Fruit fly (Drosophila melanogaster) whole organism, embryonic: ENCODE measurements around the gene CG32695.
A peak's percentile ranks its signal among the peaks of the same experiment; 100 is the strongest.

ENCODE experiments used
- BEAF-32 ChIP-seq: fragments of 200-800 bp; sonication (Bioruptor generic); optimal IDR thresholded peaks from 3 replicates; lab custom pipeline; 2017; ENCODE audit warnings: missing biosample characterization, missing genetic modification characterization, mild to moderate bottlenecking, moderate library complexity, missing genetic modification reagents
- CG10209 ChIP-seq: fragments of 200-800 bp; sonication (Bioruptor generic); optimal IDR thresholded peaks from 3 replicates; lab custom pipeline; 2017; ENCODE audit warnings: missing biosample characterization, mild to moderate bottlenecking, missing genetic modification characterization, missing genetic modification reagents
- CG10321 ChIP-seq: fragments of 200-800 bp; sonication (Bioruptor generic); IDR thresholded peaks from 2 replicates; pipeline ENCODE4 v1.3.6; 2022; ENCODE audit warnings: missing biosample characterization, missing genetic modification characterization
- CG10431 ChIP-seq: fragments of 200-800 bp; sonication (Bioruptor generic); optimal IDR thresholded peaks from 3 replicates; lab custom pipeline; 2018; ENCODE audit warnings: missing biosample characterization, mild to moderate bottlenecking, missing genetic modification characterization
- CG10565 ChIP-seq: fragments of 200-800 bp; sonication (Bioruptor generic); optimal IDR thresholded peaks from 3 replicates; lab custom pipeline; 2016; ENCODE audit warnings: missing biosample characterization, mild to moderate bottlenecking, missing genetic modification characterization
- CG11504 ChIP-seq: fragments of 200-800 bp; sonication (Bioruptor generic); optimal IDR thresholded peaks from 3 replicates; lab custom pipeline; 2019; ENCODE audit warnings: missing biosample characterization, mild to moderate bottlenecking, missing genetic modification characterization, moderate library complexity
- CG12155 ChIP-seq: fragments of 200-800 bp; sonication (Bioruptor generic); optimal IDR thresholded peaks from 3 replicates; lab custom pipeline; 2016; ENCODE audit warnings: missing biosample characterization, missing genetic modification characterization
- CG13287 ChIP-seq: fragments of 200-800 bp; sonication (Bioruptor generic); IDR thresholded peaks from 2 replicates; pipeline ENCODE4 v1.3.6; 2022; ENCODE audit warnings: missing biosample characterization, missing genetic modification characterization; ENCODE audit not compliant: partially characterized antibody
- CG15696 ChIP-seq: fragments of 200-800 bp; sonication (Bioruptor generic); optimal IDR thresholded peaks from 2 replicates; lab custom pipeline; 2019; ENCODE audit warnings: missing biosample characterization, mild to moderate bottlenecking, missing genetic modification characterization, moderate library complexity
- CG16779 ChIP-seq: fragments of 200-800 bp; sonication (Bioruptor generic); IDR thresholded peaks from 2 replicates; pipeline ENCODE4 v1.3.6; 2022; ENCODE audit warnings: missing biosample characterization, missing genetic modification characterization
- CG16813 ChIP-seq: fragments of 200-800 bp; sonication (Bioruptor generic); IDR thresholded peaks from 3 replicates; pipeline ENCODE4 v1.3.6; 2022; ENCODE audit warnings: missing biosample characterization, missing genetic modification characterization; ENCODE audit not compliant: partially characterized antibody
- CG17186 ChIP-seq: fragments of 200-800 bp; sonication (Bioruptor generic); optimal IDR thresholded peaks from 3 replicates; lab custom pipeline; 2017; ENCODE audit warnings: missing biosample characterization, missing genetic modification reagents, missing genetic modification characterization
- CG2120 ChIP-seq: fragments of 200-800 bp; sonication (Bioruptor generic); optimal IDR thresholded peaks from 3 replicates; lab custom pipeline; 2016; ENCODE audit warnings: missing biosample characterization, missing genetic modification characterization
- CG30431 ChIP-seq: fragments of 200-800 bp; sonication (Bioruptor generic); optimal IDR thresholded peaks from 2 replicates; lab custom pipeline; 2017; ENCODE audit warnings: missing biosample characterization, missing genetic modification characterization
- CG3847 ChIP-seq: fragments of 200-800 bp; sonication (Bioruptor generic); IDR thresholded peaks from 2 replicates; pipeline ENCODE4 v1.3.6; 2022; ENCODE audit warnings: missing biosample characterization, missing genetic modification characterization
- CG4360 ChIP-seq: fragments of 200-800 bp; sonication (Bioruptor generic); IDR thresholded peaks from 2 replicates; pipeline ENCODE4 v1.3.6; 2022; ENCODE audit warnings: missing biosample characterization, missing genetic modification characterization
- CG6854 ChIP-seq: fragments of 200-800 bp; sonication (Bioruptor generic); optimal IDR thresholded peaks from 3 replicates; lab custom pipeline; 2017; ENCODE audit warnings: missing biosample characterization, mild to moderate bottlenecking, missing genetic modification characterization
- CG8281 ChIP-seq: fragments of 200-800 bp; sonication (Bioruptor generic); optimal IDR thresholded peaks from 2 replicates; lab custom pipeline; 2018; ENCODE audit warnings: missing biosample characterization, mild to moderate bottlenecking, missing genetic modification characterization, moderate library complexity
- D19A ChIP-seq: fragments of 200-800 bp; optimal IDR thresholded peaks from 3 replicates; lab custom pipeline; 2019; ENCODE audit warnings: missing biosample characterization, mild to moderate bottlenecking, missing genetic modification characterization, moderate library complexity
- E2f2 ChIP-seq: fragments of 200-800 bp; sonication (Bioruptor generic); IDR thresholded peaks from 2 replicates; pipeline ENCODE4 v1.3.6; 2022; ENCODE audit warnings: missing biosample characterization, missing genetic modification characterization
- Ets65A ChIP-seq: fragments of 200-800 bp; sonication (Bioruptor generic); peaks from one replicate; lab custom pipeline; 2016; ENCODE audit warnings: missing biosample characterization, missing genetic modification characterization
- HLHmδ ChIP-seq: fragments of 200-800 bp; sonication (Bioruptor generic); optimal IDR thresholded peaks from 2 replicates; lab custom pipeline; 2018; ENCODE audit warnings: missing biosample characterization, mild to moderate bottlenecking, missing genetic modification characterization, moderate library complexity
- Hand ChIP-seq: fragments of 200-800 bp; sonication (Bioruptor generic); optimal IDR thresholded peaks from 2 replicates; lab custom pipeline; 2017; ENCODE audit warnings: mild to moderate bottlenecking, missing biosample characterization, missing genetic modification reagents, missing genetic modification characterization
- Hmr ChIP-seq: fragments of 200-800 bp; sonication (Bioruptor generic); optimal IDR thresholded peaks from 3 replicates; lab custom pipeline; 2017; ENCODE audit warnings: mild to moderate bottlenecking, missing biosample characterization, missing genetic modification reagents, missing genetic modification characterization
- Hr39 ChIP-seq: fragments of >200 bp; optimal IDR thresholded peaks from 2 replicates; lab custom pipeline; 2017
- Jarid2 ChIP-seq: fragments of 200-800 bp; sonication (Bioruptor generic); optimal IDR thresholded peaks from 3 replicates; lab custom pipeline; 2017; ENCODE audit warnings: mild to moderate bottlenecking, missing biosample characterization, missing genetic modification reagents, missing genetic modification characterization
- NK7.1 ChIP-seq: fragments of 200-800 bp; sonication (Bioruptor generic); optimal IDR thresholded peaks from 3 replicates; lab custom pipeline; 2016; ENCODE audit warnings: missing biosample characterization, missing genetic modification characterization
- Nf-YC ChIP-seq: fragments of 200-800 bp; optimal IDR thresholded peaks from 3 replicates; lab custom pipeline; 2019; ENCODE audit warnings: missing biosample characterization, mild to moderate bottlenecking, missing genetic modification characterization, moderate library complexity
- Pdp1 ChIP-seq, 2 experiments: fragments of 200-800 bp; sonication (Bioruptor generic); optimal IDR thresholded peaks; 3 replicates each; lab custom pipeline; 2016; ENCODE audit warnings: missing biosample characterization in 2 of 2, missing genetic modification characterization in 2 of 2, mild to moderate bottlenecking in 1 of 2, moderate library complexity in 1 of 2
- Six4 ChIP-seq: fragments of 200-800 bp; sonication (Bioruptor generic); optimal IDR thresholded peaks from 2 replicates; lab custom pipeline; 2016; ENCODE audit warnings: missing biosample characterization, missing genetic modification characterization
- Taf1 ChIP-seq: fragments of 200-800 bp; sonication (Bioruptor generic); IDR thresholded peaks from 2 replicates; pipeline ENCODE4 v1.3.6; 2022; ENCODE audit warnings: missing biosample characterization, missing genetic modification characterization
- al ChIP-seq: fragments of 200-800 bp; sonication (Bioruptor generic); IDR thresholded peaks from 2 replicates; pipeline ENCODE4 v1.3.6; 2022; ENCODE audit warnings: missing biosample characterization, missing genetic modification characterization
- aop ChIP-seq: fragments of 200-800 bp; sonication (Bioruptor generic); IDR thresholded peaks from 2 replicates; pipeline ENCODE4 v1.3.6; 2022; ENCODE audit warnings: missing biosample characterization, missing genetic modification characterization
- br ChIP-seq: fragments of >200 bp; optimal IDR thresholded peaks from 2 replicates; lab custom pipeline; 2017
- bsh ChIP-seq, 2 experiments: fragments of 200-800 bp; sonication (Bioruptor generic); optimal IDR thresholded peaks; 2 replicates each; lab custom pipeline; 2017 to 2018; ENCODE audit warnings: mild to moderate bottlenecking in 2 of 2, missing biosample characterization in 2 of 2, missing genetic modification characterization in 2 of 2, moderate library complexity in 1 of 2
- crc ChIP-seq: fragments of 200-800 bp; sonication (Bioruptor generic); optimal IDR thresholded peaks from 2 replicates; lab custom pipeline; 2016; ENCODE audit warnings: missing biosample characterization, missing genetic modification characterization
- danr ChIP-seq: fragments of 200-800 bp; sonication (Bioruptor generic); IDR thresholded peaks from 2 replicates; pipeline ENCODE4 v1.3.6; 2022; ENCODE audit warnings: missing biosample characterization, missing genetic modification characterization
- emc ChIP-seq: fragments of 200-800 bp; sonication (Bioruptor generic); optimal IDR thresholded peaks from 2 replicates; lab custom pipeline; 2016; ENCODE audit warnings: missing biosample characterization, missing genetic modification characterization
- en ChIP-seq: fragments of 200-800 bp; sonication (Bioruptor generic); optimal IDR thresholded peaks from 2 replicates; lab custom pipeline; 2016; ENCODE audit warnings: missing biosample characterization, missing genetic modification characterization
- fd96Cb ChIP-seq: fragments of 200-800 bp; sonication (Bioruptor generic); optimal IDR thresholded peaks from 2 replicates; lab custom pipeline; 2018; ENCODE audit warnings: missing biosample characterization, mild to moderate bottlenecking, missing genetic modification characterization, moderate library complexity
- gcm ChIP-seq: fragments of 200-800 bp; sonication (Bioruptor generic); optimal IDR thresholded peaks from 2 replicates; lab custom pipeline; 2019; ENCODE audit warnings: missing biosample characterization, mild to moderate bottlenecking, missing genetic modification characterization, moderate library complexity
- hth ChIP-seq: fragments of >200 bp; optimal IDR thresholded peaks from 2 replicates; lab custom pipeline; 2017; ENCODE audit warnings: inconsistent platforms
- ind ChIP-seq: fragments of 200-800 bp; sonication (Bioruptor generic); optimal IDR thresholded peaks from 3 replicates; lab custom pipeline; 2016; ENCODE audit warnings: missing biosample characterization, missing genetic modification characterization
- lola ChIP-seq, 3 experiments: fragments of >200 bp in 2 of 3; fragments of 200-800 bp in 1 of 3; sonication (Bioruptor generic) in 1 of 3; optimal IDR thresholded peaks; 2 replicates each; lab custom pipeline; 2017 to 2019; ENCODE audit warnings: missing biosample characterization in 3 of 3, missing genetic modification characterization in 3 of 3, mild to moderate bottlenecking in 1 of 3, moderate library complexity in 1 of 3
- nerfin-1 ChIP-seq: fragments of 200-800 bp; sonication (Bioruptor generic); optimal IDR thresholded peaks from 3 replicates; lab custom pipeline; 2019; ENCODE audit warnings: missing biosample characterization, mild to moderate bottlenecking, missing genetic modification characterization, moderate library complexity
- phol ChIP-seq: fragments of 200-800 bp; sonication (Bioruptor generic); optimal IDR thresholded peaks from 3 replicates; lab custom pipeline; 2018; ENCODE audit warnings: missing biosample characterization, mild to moderate bottlenecking, missing genetic modification characterization, moderate library complexity
- row ChIP-seq: fragments of 200-800 bp; sonication (Bioruptor generic); IDR thresholded peaks from 3 replicates; pipeline ENCODE4 v1.3.6; 2022; ENCODE audit warnings: missing biosample characterization, missing genetic modification characterization
- sima ChIP-seq: fragments of 200-800 bp; sonication (Bioruptor generic); optimal IDR thresholded peaks from 2 replicates; lab custom pipeline; 2016; ENCODE audit warnings: missing biosample characterization, missing genetic modification characterization
- stc ChIP-seq: fragments of 200-800 bp; sonication (Bioruptor generic); IDR thresholded peaks from 2 replicates; pipeline ENCODE4 v1.3.6; 2022; ENCODE audit warnings: missing biosample characterization, missing genetic modification characterization
- vvl ChIP-seq: fragments of 200-800 bp; sonication (Bioruptor generic); IDR thresholded peaks from 2 replicates; pipeline ENCODE4 v1.3.6; 2022; ENCODE audit warnings: missing biosample characterization, missing genetic modification characterization

CG32695 gene

dm6 chrX:9899535-9900179 lies 25.8 kb upstream of the CG32695 start, which contains the start of gene CG15249 (continued):
- TF ChIP-seq CG17186 (GFP tag; lab: Kevin White, UChicago) (no peak), Hand (GFP tag; lab: Kevin White, UChicago) (no peak), CG13287 (GFP tag; lab: Robert Waterston, UW) (no peak), row (peak; percentile 46; the same call in 1 of the 3 replicates), Six4 (GFP tag; lab: Kevin White, UChicago) (no peak), hth (lab: Kevin White, UChicago) (no peak), CG16813 (no peak), ind (peak; percentile 23), CG10565 (no peak), bsh (GFP tag; optimal IDR thresholded peaks at IDR 0.05; lab: Kevin White, UChicago) (peak; percentile 38 to 69), al (GFP tag; lab: Robert Waterston, UW) (no peak), lola (GFP tag; optimal IDR thresholded peaks at IDR 0.05; lab: Kevin White, UChicago) (peak in 1 of 3 experiments; percentile 64), CG6854 (GFP tag; lab: Kevin White, UChicago) (no peak), CG11504 (peak; percentile 75), CG10321 (GFP tag; lab: Robert Waterston, UW) (no peak), CG16779 (no peak), E2f2 (GFP tag; lab: Robert Waterston, UW) (peak; percentile 33; the same call in 1 of the 2 replicates), vvl (GFP tag; lab: Robert Waterston, UW) (no peak), sima (no peak), NK7.1 (no peak), phol (tag; lab: Kevin White, UChicago) (peak; percentile 68), Ets65A (GFP tag; lab: Kevin White, UChicago) (no peak), danr (GFP tag; lab: Robert Waterston, UW) (no peak), stc (GFP tag; lab: Robert Waterston, UW) (no peak), CG30431 (no peak), emc (GFP tag; lab: Kevin White, UChicago) (no peak), Hmr (peak; percentile 26), CG2120 (GFP tag; lab: Kevin White, UChicago) (no peak), CG4360 (GFP tag; lab: Robert Waterston, UW) (no peak), fd96Cb (tag; lab: Kevin White, UChicago) (peak; percentile 56), CG10209 (GFP tag; lab: Kevin White, UChicago) (peak; percentile 56), CG15696 (no peak), en (GFP tag; lab: Kevin White, UChicago) (no peak), BEAF-32 (no peak), D19A (tag; lab: Kevin White, UChicago) (peak; percentile 67), Taf1 (GFP tag; lab: Robert Waterston, UW) (no peak), gcm (peak; percentile 46), crc (GFP tag; lab: Kevin White, UChicago) (no peak), Nf-YC (tag; lab: Kevin White, UChicago) (peak; percentile 60), br (lab: Kevin White, UChicago) (no peak), CG10431 (GFP tag; lab: Kevin White, UChicago) (no peak), Pdp1 (GFP tag; optimal IDR thresholded peaks at IDR 0.05; lab: Kevin White, UChicago) (no peak), CG12155 (no peak), Jarid2 (GFP tag; lab: Kevin White, UChicago) (no peak), Hr39 (lab: Kevin White, UChicago) (no peak), HLHmδ (GFP tag; lab: Kevin White, UChicago) (no peak), CG3847 (GFP tag; lab: Robert Waterston, UW) (no peak), aop (GFP tag; lab: Robert Waterston, UW) (no peak), CG8281 (tag; lab: Kevin White, UChicago) (no peak), nerfin-1 (tag; lab: Kevin White, UChicago) (peak; percentile 51)
